Worm (Caenorhabditis elegans) whole organism, L1 larva: Measurements from ENCODE around the gene T09D3.9.

Source experiments
- C04F5.9 ChIP-seq: sonication (generic microtip); optimal IDR thresholded peaks from 2 replicates; lab custom pipeline; 2016; ENCODE audit warnings: missing genetic modification characterization, missing compliant biosample characterization
- C16A3.4 ChIP-seq: fragments of 150-350 bp; optimal IDR thresholded peaks from 2 replicates; lab custom pipeline; 2014; ENCODE audit warnings: missing biosample characterization, missing genetic modification characterization
- C34B4.2 ChIP-seq: sonication (generic microtip); optimal IDR thresholded peaks from 2 replicates; lab custom pipeline; 2017; ENCODE audit warnings: mild to moderate bottlenecking, missing genetic modification characterization, missing compliant biosample characterization
- aha-1 ChIP-seq: fragments of 150-350 bp; optimal IDR thresholded peaks from 2 replicates; lab custom pipeline; 2014; ENCODE audit warnings: missing biosample characterization, missing genetic modification characterization
- alr-1 ChIP-seq: fragments of 200-800 bp; sonication (Bioruptor generic); optimal IDR thresholded peaks from 2 replicates; lab custom pipeline; 2018; ENCODE audit warnings: borderline replicate concordance, mild to moderate bottlenecking, missing genetic modification characterization, missing compliant biosample characterization
- blmp-1 ChIP-seq: fragments of 150-350 bp; optimal IDR thresholded peaks from 2 replicates; lab custom pipeline; 2014; ENCODE audit warnings: missing biosample characterization, missing genetic modification characterization
- ceh-90 ChIP-seq: sonication (generic microtip); optimal IDR thresholded peaks from 2 replicates; lab custom pipeline; 2016; ENCODE audit warnings: missing genetic modification characterization, missing compliant biosample characterization
- ces-1 ChIP-seq: fragments of 150-350 bp; optimal IDR thresholded peaks from 2 replicates; lab custom pipeline; 2014; ENCODE audit warnings: missing biosample characterization, missing genetic modification reagents, missing genetic modification characterization
- dpl-1 ChIP-seq, 3 experiments: fragments of 150-350 bp in 2 of 3; sonication (generic microtip) in 1 of 3; optimal IDR thresholded peaks; 2 replicates each; lab custom pipeline; 2014 to 2017; ENCODE audit warnings: missing biosample characterization in 3 of 3, missing genetic modification characterization in 3 of 3, missing genetic modification reagents in 3 of 3
- dsc-1 ChIP-seq: sonication (generic microtip); optimal IDR thresholded peaks from 2 replicates; lab custom pipeline; 2016; ENCODE audit warnings: mild to moderate bottlenecking, missing genetic modification characterization, missing compliant biosample characterization
- efl-1 ChIP-seq, 4 experiments: fragments of 150-350 bp; optimal IDR thresholded peaks in 3 of 4; peaks in 1 of 4; 1 replicate in 1 of 4; 2 replicates in 3 of 4; lab custom pipeline; 2014; ENCODE audit warnings: missing biosample characterization in 2 of 4, missing genetic modification characterization in 2 of 4, missing genetic modification reagents in 2 of 4
- egl-27 ChIP-seq, 2 experiments: fragments of 150-350 bp in 1 of 2; sonication (generic microtip); optimal IDR thresholded peaks; 3 replicates each; lab custom pipeline; 2017 to 2018; ENCODE audit warnings: missing biosample characterization in 2 of 2, missing genetic modification characterization in 2 of 2, missing genetic modification reagents in 2 of 2
- elt-3 ChIP-seq, 6 experiments: fragments of 150-350 bp in 1 of 6; sonication (generic microtip); optimal IDR thresholded peaks; 2 replicates each; lab custom pipeline; 2017 to 2018; ENCODE audit warnings: missing biosample characterization in 6 of 6, missing genetic modification characterization in 6 of 6, inconsistent platforms in 1 of 6
- ets-5 ChIP-seq: fragments of 200-800 bp; sonication (Bioruptor generic); IDR thresholded peaks from 2 replicates; pipeline ENCODE4 v1.3.6; 2022; ENCODE audit warnings: missing genetic modification characterization, missing compliant biosample characterization
- fkh-10 ChIP-seq: sonication (generic microtip); optimal IDR thresholded peaks from 2 replicates; lab custom pipeline; 2017; ENCODE audit warnings: missing biosample characterization, missing genetic modification reagents, missing genetic modification characterization
- fkh-8 ChIP-seq: sonication (generic microtip); optimal IDR thresholded peaks from 2 replicates; lab custom pipeline; 2016; ENCODE audit warnings: mild to moderate bottlenecking, missing genetic modification characterization, missing compliant biosample characterization
- grh-1 ChIP-seq: fragments of 200-800 bp; sonication (Bioruptor generic); IDR thresholded peaks from 2 replicates; pipeline ENCODE4 v1.3.6; 2022; ENCODE audit warnings: missing genetic modification reagents, missing genetic modification characterization, missing compliant biosample characterization
- irx-1 ChIP-seq: sonication (generic microtip); optimal IDR thresholded peaks from 2 replicates; lab custom pipeline; 2016; ENCODE audit warnings: missing genetic modification characterization, missing compliant biosample characterization
- isw-1 ChIP-seq: fragments of 200-800 bp; sonication (Bioruptor generic); IDR thresholded peaks from 2 replicates; pipeline ENCODE4 v1.3.6; 2022; ENCODE audit warnings: missing genetic modification characterization, missing compliant biosample characterization
- lin-14 ChIP-seq: fragments of 200-800 bp; sonication (Bioruptor generic); optimal IDR thresholded peaks from 2 replicates; lab custom pipeline; 2018; ENCODE audit warnings: mild to moderate bottlenecking, missing genetic modification characterization, moderate library complexity, missing compliant biosample characterization
- lin-35 ChIP-seq, 2 experiments: fragments of 150-350 bp; optimal IDR thresholded peaks; 2 replicates each; lab custom pipeline; 2014; ENCODE audit warnings: missing biosample characterization in 2 of 2, missing genetic modification characterization in 2 of 2, missing genetic modification reagents in 2 of 2
- lsy-2 ChIP-seq, 2 experiments: fragments of 150-350 bp; optimal IDR thresholded peaks; 2 replicates each; lab custom pipeline; 2014; ENCODE audit warnings: missing biosample characterization in 2 of 2, missing genetic modification characterization in 2 of 2
- mdl-1 ChIP-seq, 2 experiments: fragments of 150-350 bp; optimal IDR thresholded peaks; 2 replicates each; lab custom pipeline; 2014 to 2017; ENCODE audit warnings: missing biosample characterization in 2 of 2, missing genetic modification characterization in 2 of 2, inconsistent platforms in 1 of 2
- mef-2 ChIP-seq: fragments of 150-350 bp; optimal IDR thresholded peaks from 2 replicates; lab custom pipeline; 2014; ENCODE audit warnings: missing biosample characterization, missing genetic modification characterization
- mep-1 ChIP-seq: fragments of 150-350 bp; optimal IDR thresholded peaks from 2 replicates; lab custom pipeline; 2014; ENCODE audit warnings: missing biosample characterization, missing genetic modification characterization
- nhr-11 ChIP-seq: fragments of 150-350 bp; optimal IDR thresholded peaks from 2 replicates; lab custom pipeline; 2014; ENCODE audit warnings: missing biosample characterization, missing genetic modification characterization
- nhr-19 ChIP-seq: fragments of 200-800 bp; sonication (Bioruptor generic); conservative IDR thresholded peaks from 2 replicates; pipeline ENCODE4 v1.3.6; 2022; ENCODE audit warnings: missing genetic modification characterization, missing compliant biosample characterization
- nhr-20 ChIP-seq: sonication (generic microtip); optimal IDR thresholded peaks from 2 replicates; lab custom pipeline; 2016; ENCODE audit warnings: mild to moderate bottlenecking, missing genetic modification characterization, missing compliant biosample characterization
- nhr-237 ChIP-seq: fragments of 150-350 bp; optimal IDR thresholded peaks from 2 replicates; lab custom pipeline; 2014; ENCODE audit warnings: missing biosample characterization, missing genetic modification characterization
- nhr-47 ChIP-seq: sonication (generic microtip); optimal IDR thresholded peaks from 2 replicates; lab custom pipeline; 2016; ENCODE audit warnings: mild to moderate bottlenecking, missing genetic modification characterization, moderate library complexity, missing compliant biosample characterization
- nhr-71 ChIP-seq: sonication (generic microtip); optimal IDR thresholded peaks from 2 replicates; lab custom pipeline; 2016; ENCODE audit warnings: mild to moderate bottlenecking, missing genetic modification characterization, moderate library complexity, missing compliant biosample characterization
- nhr-76 ChIP-seq: sonication (generic microtip); optimal IDR thresholded peaks from 2 replicates; lab custom pipeline; 2017; ENCODE audit warnings: missing biosample characterization, missing genetic modification characterization
- nhr-84 ChIP-seq: sonication (generic microtip); optimal IDR thresholded peaks from 2 replicates; lab custom pipeline; 2017; ENCODE audit warnings: missing biosample characterization, missing genetic modification characterization
- nhr-85 ChIP-seq: sonication (generic microtip); peaks from one replicate; lab custom pipeline; 2016; ENCODE audit warnings: missing genetic modification characterization, inconsistent platforms, missing compliant biosample characterization
- nhr-90 ChIP-seq: sonication (generic microtip); optimal IDR thresholded peaks from 2 replicates; lab custom pipeline; 2016; ENCODE audit warnings: mild to moderate bottlenecking, missing genetic modification characterization, missing compliant biosample characterization; ENCODE audit not compliant: poor library complexity
- skn-1 ChIP-seq: fragments of 150-350 bp; optimal IDR thresholded peaks from 2 replicates; lab custom pipeline; 2014; ENCODE audit warnings: missing biosample characterization, missing genetic modification characterization
- snu-23 ChIP-seq: sonication (generic microtip); optimal IDR thresholded peaks from 2 replicates; lab custom pipeline; 2016; ENCODE audit warnings: missing genetic modification characterization, missing compliant biosample characterization
- swsn-7 ChIP-seq: sonication (generic microtip); optimal IDR thresholded peaks from 2 replicates; lab custom pipeline; 2016; ENCODE audit warnings: missing genetic modification characterization, missing compliant biosample characterization
- tbx-2 ChIP-seq: sonication (generic microtip); optimal IDR thresholded peaks from 2 replicates; lab custom pipeline; 2016; ENCODE audit warnings: missing genetic modification characterization, missing compliant biosample characterization
- unc-130 ChIP-seq: fragments of 150-350 bp; optimal IDR thresholded peaks from 2 replicates; lab custom pipeline; 2017; ENCODE audit warnings: missing biosample characterization, missing genetic modification characterization, inconsistent platforms
- unc-30 ChIP-seq: sonication (generic microtip); optimal IDR thresholded peaks from 2 replicates; lab custom pipeline; 2017; ENCODE audit warnings: missing biosample characterization, missing genetic modification characterization
- unc-86 ChIP-seq: sonication (generic microtip); optimal IDR thresholded peaks from 2 replicates; lab custom pipeline; 2016; ENCODE audit warnings: missing genetic modification characterization, missing compliant biosample characterization
- unc-98 ChIP-seq: fragments of 200-800 bp; sonication (Bioruptor generic); IDR thresholded peaks from 2 replicates; pipeline ENCODE4 v1.3.6; 2022; ENCODE audit warnings: missing genetic modification characterization, missing compliant biosample characterization
- vab-15 ChIP-seq: sonication (generic microtip); optimal IDR thresholded peaks from 2 replicates; lab custom pipeline; 2017; ENCODE audit warnings: missing genotype, mild to moderate bottlenecking, missing genetic modification characterization, missing compliant biosample characterization
- zag-1 ChIP-seq: fragments of 150-350 bp; optimal IDR thresholded peaks from 2 replicates; lab custom pipeline; 2014; ENCODE audit warnings: missing biosample characterization, missing genetic modification characterization

T09D3.9 gene

DNA sequence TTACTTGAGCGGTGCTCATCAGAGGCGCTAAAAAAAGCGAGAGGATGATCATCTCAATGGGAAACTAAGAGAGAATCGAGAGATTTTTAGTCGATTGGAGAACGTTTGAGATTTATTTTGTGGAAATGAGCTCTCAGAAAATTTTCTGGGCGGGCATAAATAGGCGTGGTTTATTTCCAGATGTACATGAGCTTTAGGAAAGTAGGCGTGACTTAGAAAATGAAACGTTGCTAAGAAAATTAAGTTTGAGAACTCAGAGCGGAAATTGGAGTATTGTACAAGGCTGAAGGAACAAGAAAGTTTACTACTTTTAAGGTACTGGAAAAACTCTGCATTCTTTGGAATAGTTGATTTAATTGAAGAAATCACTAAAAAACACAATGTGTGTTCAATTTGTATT is at the start of gene T09D3.9:
Gene T09D3.9 (minus strand): TSS at position 101 of the 400 bp plus-strand sequence.
- no peak for TF ChIP-seq alr-1
- no peak for TF ChIP-seq swsn-7 (tag; lab: Kevin White, UChicago)
- TF ChIP-seq unc-130 (tag; lab: Kevin White, UChicago): no peak
- no peak for TF ChIP-seq dsc-1 (tag; lab: Kevin White, UChicago)
- no peak for TF ChIP-seq vab-15 (tag; lab: Kevin White, UChicago)
- TF ChIP-seq ets-5 (GFP tag; lab: Robert Waterston, UW): no peak
- TF ChIP-seq unc-86 (tag; lab: Kevin White, UChicago): no peak
- no peak for TF ChIP-seq nhr-237 (tag; lab: Kevin White, UChicago)
- TF ChIP-seq nhr-47: no peak
- no peak for TF ChIP-seq blmp-1 (tag; lab: Kevin White, UChicago)
- no peak for TF ChIP-seq isw-1 (GFP tag; lab: Robert Waterston, UW)
- TF ChIP-seq aha-1: no peak
- no peak for TF ChIP-seq nhr-84
- no peak for TF ChIP-seq mep-1 (tag; lab: Kevin White, UChicago)
- no peak for TF ChIP-seq nhr-71 (tag; lab: Kevin White, UChicago)

DNA sequence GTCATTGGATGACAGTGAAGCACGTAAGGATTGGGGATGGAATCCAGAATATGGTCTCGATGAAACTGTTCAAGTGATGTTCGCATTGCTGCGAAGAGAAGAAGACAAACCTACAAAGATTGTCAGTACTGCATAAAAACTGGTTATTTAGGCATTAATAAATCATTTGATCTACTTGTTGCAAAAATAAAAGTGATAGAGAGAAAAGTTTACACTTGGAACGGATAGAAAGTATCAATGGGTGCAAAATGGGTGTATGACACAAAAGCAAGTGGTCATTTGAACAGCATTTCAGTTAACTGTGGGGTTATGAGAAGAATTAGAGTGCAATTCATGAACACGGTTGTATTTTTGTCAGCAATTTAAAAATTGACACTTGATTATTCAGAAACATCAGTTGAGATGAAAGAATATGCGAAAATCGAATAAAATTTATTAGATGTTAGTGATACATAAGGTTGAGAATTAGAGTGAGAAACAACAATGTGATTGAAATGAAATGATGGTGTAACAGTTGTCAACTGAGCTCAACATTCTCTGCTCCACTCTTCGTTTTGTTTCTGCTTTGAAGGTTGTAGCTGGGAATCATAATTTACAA is 44.2 kb upstream of the T09D3.9 start, which contains the start of gene F08F3.10:
Gene F08F3.10 (plus strand): TSS at position 548 of the 598 bp plus-strand sequence.
- TF ChIP-seq dpl-1 (GFP tag; optimal IDR thresholded peaks at IDR 0.05; lab: Kevin White, UChicago) (no peak), nhr-71 (tag; lab: Kevin White, UChicago) (peak; percentile 16), nhr-90 (tag; lab: Kevin White, UChicago) (peak; percentile 7), grh-1 (peak; percentile 27; the same call in 1 of the 2 replicates), lsy-2 (tag; optimal IDR thresholded peaks at IDR 0.05; lab: Kevin White, UChicago) (peak in 1 of 2 experiments; percentile 7), egl-27 (tag; optimal IDR thresholded peaks at IDR 0.05; lab: Kevin White, UChicago) (no peak), nhr-11 (tag; lab: Kevin White, UChicago) (no peak), efl-1 (optimal IDR thresholded peaks at IDR 0.05; lab: Kevin White, UChicago) (no peak), efl-1 (GFP tag; optimal IDR thresholded peaks at IDR 0.05 in 1 of 2; lab: Kevin White, UChicago) (peak in 1 of 2 experiments; percentile 61), lin-35 (GFP tag; optimal IDR thresholded peaks at IDR 0.05; lab: Kevin White, UChicago) (peak in 1 of 2 experiments; percentile 13), elt-3 (tag; optimal IDR thresholded peaks at IDR 0.05; lab: Kevin White, UChicago) (peak in 1 of 6 experiments; percentile 32), nhr-85 (tag; lab: Kevin White, UChicago) (peak; percentile 79), blmp-1 (tag; lab: Kevin White, UChicago) (peak; percentile 41), nhr-20 (tag; lab: Kevin White, UChicago) (peak; percentile 41)

DNA sequence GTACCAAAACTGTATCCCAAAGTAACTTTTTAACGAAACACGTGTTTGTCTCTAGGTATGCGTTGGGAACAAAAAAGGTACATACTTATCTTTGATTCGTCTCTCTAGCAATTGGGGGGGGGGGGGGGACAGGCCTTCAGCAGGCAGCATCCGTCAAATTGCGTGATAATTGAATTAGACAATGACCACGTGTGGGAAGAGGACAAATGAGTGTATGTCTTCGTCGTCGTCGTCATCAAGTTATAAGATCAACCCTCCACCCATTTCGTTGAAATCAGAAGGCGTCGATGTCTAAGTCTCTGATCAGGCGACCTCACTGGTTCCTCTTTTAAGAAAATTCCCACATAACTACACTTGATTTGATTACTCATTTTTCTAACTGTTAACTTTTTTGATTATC is 42.0 kb upstream of the T09D3.9 start, which contains the start of gene F08F3.4:
Gene F08F3.4 (plus strand): TSS at position 277 of the 400 bp plus-strand sequence.
- TF ChIP-seq unc-98 (GFP tag; lab: Robert Waterston, UW): no peak
- no peak for TF ChIP-seq C04F5.9
- no peak for TF ChIP-seq isw-1 (GFP tag; lab: Robert Waterston, UW)
- TF ChIP-seq snu-23 (GFP tag; lab: Kevin White, UChicago): no peak
- TF ChIP-seq efl-1 (optimal IDR thresholded peaks at IDR 0.05; lab: Kevin White, UChicago): no peak
- peak in 1 of 2 experiments; percentile 84 for TF ChIP-seq efl-1 (GFP tag; optimal IDR thresholded peaks at IDR 0.05 in 1 of 2; lab: Kevin White, UChicago)
- TF ChIP-seq lin-14 (GFP tag; lab: Kevin White, UChicago): peak; percentile 85
- peak in 1 of 2 experiments; percentile 63 for TF ChIP-seq mdl-1 (tag; optimal IDR thresholded peaks at IDR 0.05; lab: Kevin White, UChicago)
- no peak for TF ChIP-seq ces-1 (GFP tag; lab: Kevin White, UChicago)
- TF ChIP-seq ceh-90: no peak
- peak; percentile 69 for TF ChIP-seq nhr-19 (GFP tag; lab: Robert Waterston, UW)
- no peak for TF ChIP-seq C34B4.2 (tag; lab: Kevin White, UChicago)
- no peak for TF ChIP-seq vab-15 (tag; lab: Kevin White, UChicago)
- TF ChIP-seq fkh-10 (GFP tag; lab: Kevin White, UChicago): no peak
- TF ChIP-seq C16A3.4 (tag; lab: Kevin White, UChicago): no peak
- TF ChIP-seq mef-2 (tag; lab: Kevin White, UChicago): no peak
- no peak for TF ChIP-seq unc-130 (tag; lab: Kevin White, UChicago)
- TF ChIP-seq unc-30 (tag; lab: Kevin White, UChicago): no peak
- TF ChIP-seq irx-1 (tag; lab: Kevin White, UChicago): no peak
- TF ChIP-seq lin-35 (GFP tag; optimal IDR thresholded peaks at IDR 0.05; lab: Kevin White, UChicago): peak in 1 of 2 experiments; percentile 16
- TF ChIP-seq nhr-85 (tag; lab: Kevin White, UChicago): peak; percentile 98
- peak; percentile 3 for TF ChIP-seq nhr-47
- peak; percentile 45 for TF ChIP-seq tbx-2 (tag; lab: Kevin White, UChicago)
- TF ChIP-seq zag-1 (tag; lab: Kevin White, UChicago): no peak
- TF ChIP-seq aha-1: no peak
- no peak for TF ChIP-seq nhr-76
- peak; percentile 73 for TF ChIP-seq nhr-20 (tag; lab: Kevin White, UChicago)
- peak in 2 of 6 experiments; percentile 32 to 65 for TF ChIP-seq elt-3 (tag; optimal IDR thresholded peaks at IDR 0.05; lab: Kevin White, UChicago)
- peak; percentile 26 for TF ChIP-seq nhr-90 (tag; lab: Kevin White, UChicago)
- TF ChIP-seq fkh-8 (tag; lab: Kevin White, UChicago): no peak
- TF ChIP-seq dsc-1 (tag; lab: Kevin White, UChicago): no peak
- TF ChIP-seq unc-86 (tag; lab: Kevin White, UChicago): no peak
- no peak for TF ChIP-seq skn-1 (tag; lab: Kevin White, UChicago)
